Worm (Caenorhabditis elegans): ENCODE data around the gene sumv-2.

ce11 chrV:4653093-4653492 lies 35.7 kb downstream of the sumv-2 start:
- TF ChIP-seq sma-3 (GFP tag; optimal IDR thresholded peaks at IDR 0.05), result no peak
- TF ChIP-seq snpc-4 (tag; optimal IDR thresholded peaks at IDR 0.05), result no peak
- no peak for TF ChIP-seq elt-3 (tag; optimal IDR thresholded peaks at IDR 0.05)
- TF ChIP-seq nhr-11 (tag; optimal IDR thresholded peaks at IDR 0.05), result no peak
- TF ChIP-seq ztf-1 (GFP tag; conservative IDR thresholded peaks at IDR 0.05), result no peak
- TF ChIP-seq fos-1 (tag; optimal IDR thresholded peaks at IDR 0.05), result no peak

Data from whole organism, L2 larva.